In the genomic region with DNA sequence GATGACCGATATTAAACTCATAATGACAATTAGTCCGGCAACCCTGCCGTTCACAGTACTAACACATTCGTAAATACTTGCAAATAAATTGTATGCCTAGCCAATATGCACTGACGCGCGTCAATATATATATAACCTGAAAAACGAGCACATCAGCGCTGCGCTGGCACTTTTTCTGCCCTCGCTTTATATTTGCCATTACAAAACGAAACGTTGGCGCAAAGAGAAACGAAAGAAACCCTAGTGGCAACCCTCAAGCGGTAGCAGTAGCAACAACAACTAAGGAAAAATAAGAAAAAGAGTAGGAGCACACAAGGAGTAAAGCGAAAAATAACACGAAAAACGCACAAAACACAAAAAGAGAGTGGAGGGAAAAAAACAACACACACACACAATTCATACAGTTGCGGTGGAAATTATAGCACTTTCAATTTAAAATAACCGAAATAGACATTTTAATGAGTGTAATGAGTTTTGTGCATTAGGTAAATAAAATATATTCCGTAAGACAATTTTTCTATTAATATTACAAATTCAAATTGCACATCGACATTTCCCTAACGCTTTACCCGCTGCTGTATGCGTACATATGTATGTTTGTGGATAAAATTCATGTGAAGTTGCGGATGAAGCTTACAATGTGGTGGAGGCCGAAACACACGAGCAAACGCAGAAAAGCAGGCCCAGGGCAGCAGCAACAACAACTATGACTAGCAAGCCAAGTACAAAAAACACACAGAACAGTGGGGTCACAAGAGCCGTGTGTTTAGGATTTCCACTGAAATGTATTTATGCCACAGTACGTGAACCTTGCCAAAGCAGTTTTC, we compare ENCODE assay signal across 7 fruit fly cellular contexts.
TF ChIP-seq lines count a peak whose summit lies in the region.

No protein-coding gene starts in this region.

- peak; percentile 71 for TF ChIP-seq CTCF in whole organism, embryonic (GFP tag; optimal IDR thresholded peaks at IDR 0.05; lab: Kevin White, UChicago)

TF ChIP-seq in Kc167, 6 proteins besides CTCF, POLR2A, EP300 and RAD21:
- TF ChIP-seq h (optimal IDR thresholded peaks at IDR 0.05; lab: Kevin White, UChicago) (no peak), psq (optimal IDR thresholded peaks at IDR 0.05; lab: Kevin White, UChicago) (peak; percentile 99), Myc (optimal IDR thresholded peaks at IDR 0.05; lab: Kevin White, UChicago) (no peak), Sin3A (optimal IDR thresholded peaks at IDR 0.05; lab: Kevin White, UChicago) (no peak), insv (optimal IDR thresholded peaks at IDR 0.05; lab: Kevin White, UChicago) (no peak), ttk (optimal IDR thresholded peaks at IDR 0.05; lab: Kevin White, UChicago) (no peak)

TF ChIP-seq in whole organism, 6 proteins besides CTCF, POLR2A, EP300 and RAD21:
- TF ChIP-seq pan (optimal IDR thresholded peaks at IDR 0.05; lab: Kevin White, UChicago) (no peak), psq (optimal IDR thresholded peaks at IDR 0.05; lab: Kevin White, UChicago) (peak; percentile 75), Dll (optimal IDR thresholded peaks at IDR 0.05; lab: Kevin White, UChicago) (no peak), EcR (GFP tag; optimal IDR thresholded peaks at IDR 0.05; lab: Kevin White, UChicago) (no peak), CG8478 (optimal IDR thresholded peaks at IDR 0.05; lab: Kevin White, UChicago) (no peak), usp (GFP tag; optimal IDR thresholded peaks at IDR 0.05; lab: Kevin White, UChicago) (no peak)

TF ChIP-seq in whole organism, adult, 20 proteins besides CTCF, POLR2A, EP300 and RAD21 (continues in another document):
- TF ChIP-seq CG11617 (GFP tag; optimal IDR thresholded peaks at IDR 0.05; lab: Kevin White, UChicago) (peak; percentile 95), CG14711 (tag; optimal IDR thresholded peaks at IDR 0.05; lab: Kevin White, UChicago) (peak; percentile 93), Crg-1 (GFP tag; optimal IDR thresholded peaks at IDR 0.05; lab: Kevin White, UChicago) (peak; percentile 93), cnc (optimal IDR thresholded peaks at IDR 0.05; lab: Kevin White, UChicago) (no peak), toe (GFP tag; optimal IDR thresholded peaks at IDR 0.05; lab: Kevin White, UChicago) (peak; percentile 86), CG7101 (tag; optimal IDR thresholded peaks at IDR 0.05; lab: Kevin White, UChicago) (peak; percentile 97), kay (GFP tag; lab: Kevin White, UChicago; ENCODE audit: borderline replicate concordance) (peak; percentile 78), CG12768 (GFP tag; optimal IDR thresholded peaks at IDR 0.05; lab: Kevin White, UChicago) (peak; percentile 96), Hr96 (GFP tag; optimal IDR thresholded peaks at IDR 0.05; lab: Kevin White, UChicago) (peak; percentile 91), CG33017 (tag; optimal IDR thresholded peaks at IDR 0.05; lab: Kevin White, UChicago) (peak; percentile 97), pad (GFP tag; optimal IDR thresholded peaks at IDR 0.05; lab: Kevin White, UChicago) (peak; percentile 88), Clk (GFP tag; optimal IDR thresholded peaks at IDR 0.05; lab: Kevin White, UChicago) (peak; percentile 91), CG1620 (GFP tag; optimal IDR thresholded peaks at IDR 0.05; lab: Kevin White, UChicago) (peak; percentile 90), ovo (GFP tag; optimal IDR thresholded peaks at IDR 0.05; lab: Kevin White, UChicago) (peak; percentile 82)

TF ChIP-seq in whole organism, embryonic, 481 proteins besides CTCF, POLR2A, EP300 and RAD21 (continues in another document):
- TF ChIP-seq fd102C (GFP tag; optimal IDR thresholded peaks at IDR 0.05; lab: Kevin White, UChicago), result peak; percentile 92
- TF ChIP-seq CG7745 (tag; optimal IDR thresholded peaks at IDR 0.05; lab: Kevin White, UChicago), result peak; percentile 95
- TF ChIP-seq tll (GFP tag; optimal IDR thresholded peaks at IDR 0.05; lab: Kevin White, UChicago), result peak in 1 of 2 experiments; percentile 66
- no peak for TF ChIP-seq CG16813 (GFP tag; IDR thresholded peaks at IDR 0.05; lab: Robert Waterston, UW; ENCODE audit: partially characterized antibody)
- peak; percentile 97 for TF ChIP-seq kah (GFP tag; optimal IDR thresholded peaks at IDR 0.05; lab: Kevin White, UChicago)
- peak; percentile 98 for TF ChIP-seq CG6683 (GFP tag; optimal IDR thresholded peaks at IDR 0.05; lab: Kevin White, UChicago)
- peak; percentile 99 for TF ChIP-seq Dbx (GFP tag; IDR thresholded peaks at IDR 0.05; lab: Robert Waterston, UW)
- TF ChIP-seq Nf-YC (tag; optimal IDR thresholded peaks at IDR 0.05; lab: Kevin White, UChicago), result peak; percentile 92
- no peak for TF ChIP-seq Lpt (GFP tag; optimal IDR thresholded peaks at IDR 0.05; lab: Kevin White, UChicago)
- peak; percentile 96 for TF ChIP-seq Hey (tag; optimal IDR thresholded peaks at IDR 0.05; lab: Kevin White, UChicago)
- peak; percentile 98 for TF ChIP-seq danr (GFP tag; IDR thresholded peaks at IDR 0.05; lab: Robert Waterston, UW)
- peak; percentile 98 for TF ChIP-seq CG12942 (GFP tag; optimal IDR thresholded peaks at IDR 0.05; lab: Kevin White, UChicago)
- TF ChIP-seq salm (tag; optimal IDR thresholded peaks at IDR 0.05; lab: Kevin White, UChicago), result peak; percentile 99
- peak; percentile 98 for TF ChIP-seq CG14710 (tag; optimal IDR thresholded peaks at IDR 0.05; lab: Kevin White, UChicago)

TF ChIP-seq in whole organism, prepupa, 60 proteins besides CTCF, POLR2A, EP300 and RAD21 (continues in another document):
- TF ChIP-seq CG34406 (GFP tag; optimal IDR thresholded peaks at IDR 0.05; lab: Kevin White, UChicago), result peak; percentile 99
- TF ChIP-seq CG31627 (GFP tag; optimal IDR thresholded peaks at IDR 0.05; lab: Kevin White, UChicago), result peak; percentile 99
- TF ChIP-seq Hr4 (GFP tag; optimal IDR thresholded peaks at IDR 0.05; lab: Kevin White, UChicago), result peak; percentile 99
- TF ChIP-seq dsx (GFP tag; optimal IDR thresholded peaks at IDR 0.05; lab: Kevin White, UChicago; ENCODE audit: poor library complexity, severe bottlenecking), result peak; percentile 99
- TF ChIP-seq CG32006 (GFP tag; optimal IDR thresholded peaks at IDR 0.05; lab: Kevin White, UChicago), result peak; percentile 99
- peak; percentile 99 for TF ChIP-seq ss (GFP tag; optimal IDR thresholded peaks at IDR 0.05; lab: Kevin White, UChicago)
- TF ChIP-seq net (GFP tag; optimal IDR thresholded peaks at IDR 0.05; lab: Kevin White, UChicago), result peak; percentile 99
- TF ChIP-seq eg (GFP tag; IDR thresholded peaks at IDR 0.05; lab: Robert Waterston, UW), result peak; percentile 99
- peak; percentile 99 for TF ChIP-seq CG8632 (GFP tag; optimal IDR thresholded peaks at IDR 0.05; lab: Kevin White, UChicago)
- peak; percentile 99 for TF ChIP-seq CG6163 (GFP tag; IDR thresholded peaks at IDR 0.05; lab: Robert Waterston, UW)
- peak; percentile 98 for TF ChIP-seq vri (GFP tag; optimal IDR thresholded peaks at IDR 0.05; lab: Kevin White, UChicago)
- peak; percentile 100 for TF ChIP-seq esn (GFP tag; optimal IDR thresholded peaks at IDR 0.05; lab: Kevin White, UChicago)
- peak; percentile 97 for TF ChIP-seq CG11902 (GFP tag; optimal IDR thresholded peaks at IDR 0.05; lab: Kevin White, UChicago)
- peak; percentile 99 for TF ChIP-seq pdm3 (GFP tag; optimal IDR thresholded peaks at IDR 0.05; lab: Kevin White, UChicago)

TF ChIP-seq in whole organism, pupa, 21 proteins besides CTCF, POLR2A, EP300 and RAD21 (continues in another document):
- TF ChIP-seq CG12605 (GFP tag; IDR thresholded peaks at IDR 0.05; lab: Robert Waterston, UW) (peak; percentile 99), CG15710 (tag; optimal IDR thresholded peaks at IDR 0.05; lab: Kevin White, UChicago) (peak; percentile 99), fd96Ca (GFP tag; IDR thresholded peaks at IDR 0.05; lab: Robert Waterston, UW) (peak; percentile 98), CG10348 (GFP tag; IDR thresholded peaks at IDR 0.05; lab: Robert Waterston, UW) (peak; percentile 82), CG32121 (GFP tag; IDR thresholded peaks at IDR 0.05; lab: Robert Waterston, UW) (peak; percentile 99), rn (GFP tag; IDR thresholded peaks at IDR 0.05; lab: Robert Waterston, UW) (peak; percentile 97), Ets98B (GFP tag; IDR thresholded peaks at IDR 0.05; lab: Robert Waterston, UW) (peak; percentile 99), EcR (GFP tag; optimal IDR thresholded peaks at IDR 0.05; lab: Kevin White, UChicago) (peak; percentile 73), CG17806 (tag; optimal IDR thresholded peaks at IDR 0.05; lab: Kevin White, UChicago) (peak; percentile 99), Snoo (tag; optimal IDR thresholded peaks at IDR 0.05; lab: Kevin White, UChicago) (peak; percentile 99), CG14655 (GFP tag; optimal IDR thresholded peaks at IDR 0.05; lab: Kevin White, UChicago) (peak; percentile 99), Pif1B (GFP tag; optimal IDR thresholded peaks at IDR 0.05; lab: Kevin White, UChicago) (peak; percentile 99), Pif1A (GFP tag; optimal IDR thresholded peaks at IDR 0.05; lab: Kevin White, UChicago) (peak; percentile 99), D1 (tag; optimal IDR thresholded peaks at IDR 0.05; lab: Kevin White, UChicago) (peak; percentile 98), CG4496 (GFP tag; IDR thresholded peaks at IDR 0.05; lab: Robert Waterston, UW) (peak; percentile 99), gl (tag; optimal IDR thresholded peaks at IDR 0.05; lab: Kevin White, UChicago) (peak; percentile 98)

TF ChIP-seq in whole organism, wandering third instar larva, 38 proteins besides CTCF, POLR2A, EP300 and RAD21 (continues in another document):
- TF ChIP-seq lola (GFP tag; optimal IDR thresholded peaks at IDR 0.05; lab: Kevin White, UChicago), result no peak
- TF ChIP-seq jim (GFP tag; optimal IDR thresholded peaks at IDR 0.05; lab: Kevin White, UChicago), result peak; percentile 44
- TF ChIP-seq CG9705 (GFP tag; optimal IDR thresholded peaks at IDR 0.05; lab: Kevin White, UChicago), result peak; percentile 98
- TF ChIP-seq ey (GFP tag; optimal IDR thresholded peaks at IDR 0.05; lab: Kevin White, UChicago), result peak; percentile 99
- TF ChIP-seq usp (GFP tag; optimal IDR thresholded peaks at IDR 0.05; lab: Kevin White, UChicago), result no peak
- TF ChIP-seq foxo (GFP tag; optimal IDR thresholded peaks at IDR 0.05; lab: Kevin White, UChicago), result peak; percentile 93 to 99
- no peak for TF ChIP-seq Vsx2 (GFP tag; optimal IDR thresholded peaks at IDR 0.05; lab: Kevin White, UChicago; ENCODE audit: partially characterized antibody)
- peak; percentile 98 for TF ChIP-seq Jra (GFP tag; optimal IDR thresholded peaks at IDR 0.05; lab: Kevin White, UChicago)
- TF ChIP-seq dmrt93B (GFP tag; optimal IDR thresholded peaks at IDR 0.05; lab: Kevin White, UChicago), result peak; percentile 98
- TF ChIP-seq h (GFP tag; optimal IDR thresholded peaks at IDR 0.05; lab: Kevin White, UChicago), result peak; percentile 99
- TF ChIP-seq Abd-B (GFP tag; optimal IDR thresholded peaks at IDR 0.05; lab: Kevin White, UChicago), result no peak
- peak; percentile 96 for TF ChIP-seq CrebA (GFP tag; optimal IDR thresholded peaks at IDR 0.05; lab: Kevin White, UChicago; ENCODE audit: borderline replicate concordance)
- peak; percentile 100 for TF ChIP-seq psq (GFP tag; optimal IDR thresholded peaks at IDR 0.05; lab: Kevin White, UChicago)
- TF ChIP-seq Dfd (GFP tag; optimal IDR thresholded peaks at IDR 0.05; lab: Kevin White, UChicago), result peak; percentile 91
- peak; percentile 92 for TF ChIP-seq GATAd (GFP tag; optimal IDR thresholded peaks at IDR 0.05; lab: Kevin White, UChicago)
- no peak for TF ChIP-seq Dif (GFP tag; optimal IDR thresholded peaks at IDR 0.05; lab: Kevin White, UChicago; ENCODE audit: partially characterized antibody)
- TF ChIP-seq woc (GFP tag; optimal IDR thresholded peaks at IDR 0.05; lab: Kevin White, UChicago), result peak; percentile 99
